Worm (Caenorhabditis elegans): ENCODE measurements around the gene oac-54.

DNA sequence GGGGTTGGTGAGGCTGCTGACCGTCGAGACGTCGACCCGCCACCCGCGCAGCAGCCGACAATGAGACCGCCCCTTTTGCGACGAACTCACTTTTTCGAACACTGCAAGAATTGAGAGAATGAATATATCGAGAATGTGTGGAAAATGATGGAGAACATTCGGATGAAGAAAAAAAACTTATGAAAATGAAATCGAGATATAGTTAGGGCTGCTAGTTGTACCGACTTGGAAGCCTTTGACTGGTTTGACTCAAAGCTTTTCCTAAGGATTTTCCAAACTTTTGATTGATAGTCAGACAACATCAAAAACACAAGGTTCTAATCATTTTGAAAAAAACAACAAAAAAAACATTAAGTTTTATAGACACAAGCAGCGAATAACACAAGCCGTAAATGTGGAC is 30.5 kb downstream of the oac-54 start, which contains the start of gene sym-2:
- TF ChIP-seq nhr-237 (tag; optimal IDR thresholded peaks at IDR 0.05) (no peak), fkh-10 (GFP tag; optimal IDR thresholded peaks at IDR 0.05) (no peak), jun-1 (tag; optimal IDR thresholded peaks at IDR 0.05) (no peak), nhr-77 (tag; optimal IDR thresholded peaks at IDR 0.05) (no peak), ztf-11 (tag; optimal IDR thresholded peaks at IDR 0.05) (no peak), ceh-9 (tag; optimal IDR thresholded peaks at IDR 0.05) (no peak), zag-1 (tag; optimal IDR thresholded peaks at IDR 0.05) (no peak), R02D3.7 (tag; optimal IDR thresholded peaks at IDR 0.05) (no peak), elt-3 (tag; optimal IDR thresholded peaks at IDR 0.05) (no peak)

Data from whole organism, L3 larva.